Fruit fly (Drosophila melanogaster): ENCODE data around the gene D19B.

Gene D19B

DNA sequence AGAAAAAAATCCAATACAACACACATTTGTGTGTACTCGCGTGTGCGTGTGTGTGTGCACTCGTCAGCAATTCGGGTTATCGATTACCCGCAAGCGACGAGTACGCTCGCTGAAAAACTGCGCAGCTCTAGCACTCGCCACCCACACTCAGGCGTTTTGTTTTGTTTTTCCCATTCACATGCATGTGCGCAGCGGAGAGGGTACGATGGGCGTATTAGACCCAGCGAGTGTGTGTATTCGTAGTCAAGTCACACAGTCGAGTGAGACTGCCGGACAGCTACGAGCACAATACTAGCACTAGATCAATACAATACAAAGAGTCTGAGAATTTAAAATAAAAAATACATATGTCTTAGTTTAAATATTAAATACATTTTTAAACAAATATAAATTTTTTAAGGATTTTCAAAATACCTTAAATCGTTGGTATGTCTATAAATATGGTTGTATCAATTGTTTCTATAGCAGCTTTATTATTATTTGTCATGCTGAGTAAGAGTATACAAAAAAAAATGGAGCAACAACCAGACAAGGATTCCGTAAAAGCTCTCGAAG lies at the start of gene D19B, which contains the start of gene CG43293 (continued):
- TF ChIP-seq ERR (GFP tag; optimal IDR thresholded peaks at IDR 0.05) (peak; percentile 90), CG15479 (GFP tag; optimal IDR thresholded peaks at IDR 0.05) (peak; percentile 31), Awh (GFP tag; IDR thresholded peaks at IDR 0.05) (peak; percentile 93), Max (GFP tag; optimal IDR thresholded peaks at IDR 0.05) (peak; percentile 78), CG13894 (tag; optimal IDR thresholded peaks at IDR 0.05) (peak; percentile 84), CG4730 (GFP tag; IDR thresholded peaks at IDR 0.05) (peak; percentile 86), Hand (GFP tag; optimal IDR thresholded peaks at IDR 0.05) (peak; percentile 62), CG16815 (GFP tag; optimal IDR thresholded peaks at IDR 0.05) (peak; percentile 74), br (optimal IDR thresholded peaks at IDR 0.05) (no peak), Rx (GFP tag; IDR thresholded peaks at IDR 0.05) (peak; percentile 84), Dll (GFP tag; IDR thresholded peaks at IDR 0.05; ENCODE audit: partially characterized antibody) (peak; percentile 65; the same call in 2 of the 4 replicates), ftz-f1 (GFP tag; optimal IDR thresholded peaks at IDR 0.05) (peak; percentile 79), ash1 (GFP tag; optimal IDR thresholded peaks at IDR 0.05) (peak; percentile 78), Neu2 (GFP tag; optimal IDR thresholded peaks at IDR 0.05; ENCODE audit: borderline replicate concordance) (peak; percentile 26), CG5245 (GFP tag; optimal IDR thresholded peaks at IDR 0.05) (peak; percentile 84), tgo (GFP tag; IDR thresholded peaks at IDR 0.05) (peak; percentile 92), Hsf (GFP tag; optimal IDR thresholded peaks at IDR 0.05) (peak; percentile 86), zfh2 (GFP tag; optimal IDR thresholded peaks at IDR 0.05) (peak; percentile 86), CG2129 (GFP tag; IDR thresholded peaks at IDR 0.05; ENCODE audit: partially characterized antibody) (0 out of 2 replicates have a peak, but pooled peaks have one; percentile 15), Sox102F (GFP tag; optimal IDR thresholded peaks at IDR 0.05) (peak; percentile 89), CG3163 (GFP tag; optimal IDR thresholded peaks at IDR 0.05) (peak; percentile 65), Mes4 (GFP tag; optimal IDR thresholded peaks at IDR 0.05) (peak; percentile 56), CG6654 (GFP tag; optimal IDR thresholded peaks at IDR 0.05) (peak; percentile 37), CG10431 (GFP tag; optimal IDR thresholded peaks at IDR 0.05) (peak; percentile 56), al (GFP tag; IDR thresholded peaks at IDR 0.05) (peak; percentile 83), mld (GFP tag; IDR thresholded peaks at IDR 0.05; ENCODE audit: partially characterized antibody) (no peak), Myb (GFP tag; optimal IDR thresholded peaks at IDR 0.05) (peak; percentile 59), cwo (GFP tag; optimal IDR thresholded peaks at IDR 0.05) (peak; percentile 81), CG8281 (tag; optimal IDR thresholded peaks at IDR 0.05) (peak; percentile 61), so (GFP tag; IDR thresholded peaks at IDR 0.05) (peak; percentile 81), CG12942 (GFP tag; optimal IDR thresholded peaks at IDR 0.05) (peak; percentile 91), en (GFP tag; optimal IDR thresholded peaks at IDR 0.05) (peak; percentile 33), CG18619 (GFP tag; optimal IDR thresholded peaks at IDR 0.05) (peak; percentile 87), Hr78 (GFP tag; optimal IDR thresholded peaks at IDR 0.05) (no peak), CG17612 (GFP tag; IDR thresholded peaks at IDR 0.05) (peak; percentile 66), Sin3A (optimal IDR thresholded peaks at IDR 0.05) (no peak), maf-S (GFP tag; optimal IDR thresholded peaks at IDR 0.05) (peak; percentile 78), Drgx (GFP tag; IDR thresholded peaks at IDR 0.05) (peak; percentile 92), Mad (GFP tag; optimal IDR thresholded peaks at IDR 0.05) (peak; percentile 87), CG16813 (GFP tag; IDR thresholded peaks at IDR 0.05; ENCODE audit: partially characterized antibody) (peak; percentile 50; the same call in 2 of the 3 replicates), prd (optimal IDR thresholded peaks at IDR 0.05) (no peak), prd (GFP tag; IDR thresholded peaks at IDR 0.05) (peak; percentile 94), fu2 (GFP tag; optimal IDR thresholded peaks at IDR 0.05) (peak; percentile 77), bowl (GFP tag; IDR thresholded peaks at IDR 0.05) (peak; percentile 88), pfk (GFP tag; optimal IDR thresholded peaks at IDR 0.05) (peak; percentile 31), bigmax (GFP tag; optimal IDR thresholded peaks at IDR 0.05) (peak; percentile 11), Hr51 (GFP tag; optimal IDR thresholded peaks at IDR 0.05) (peak; percentile 85 to 86), CG8359 (GFP tag; optimal IDR thresholded peaks at IDR 0.05; ENCODE audit: borderline replicate concordance) (peak; percentile 25), E2f2 (GFP tag; IDR thresholded peaks at IDR 0.05) (peak; percentile 69), twi (tag; optimal IDR thresholded peaks at IDR 0.05) (peak; percentile 70)

All from whole organism, embryonic.